Fruit fly (Drosophila melanogaster): ENCODE measurements around the gene SMSr.

dm6 chr3L:7380395-7380794, 879 bp downstream of the SMSr start:
- no peak for TF ChIP-seq Crg-1 (GFP tag; optimal IDR thresholded peaks at IDR 0.05)
- TF ChIP-seq kay (GFP tag; ENCODE audit: borderline replicate concordance): no peak
- TF ChIP-seq toe (GFP tag; optimal IDR thresholded peaks at IDR 0.05): no peak
- peak; percentile 13 for TF ChIP-seq cic (GFP tag; optimal IDR thresholded peaks at IDR 0.05)
- no peak for TF ChIP-seq Hr96 (GFP tag; optimal IDR thresholded peaks at IDR 0.05)
- no peak for TF ChIP-seq CG12768 (GFP tag; optimal IDR thresholded peaks at IDR 0.05)
- TF ChIP-seq CG7045 (GFP tag; optimal IDR thresholded peaks at IDR 0.05): no peak
- no peak for TF ChIP-seq CG5204 (GFP tag; optimal IDR thresholded peaks at IDR 0.05)
- no peak for TF ChIP-seq bab1 (GFP tag; optimal IDR thresholded peaks at IDR 0.05)
- no peak for TF ChIP-seq CG1620 (GFP tag; optimal IDR thresholded peaks at IDR 0.05)
- TF ChIP-seq CG14711 (tag; optimal IDR thresholded peaks at IDR 0.05): no peak
- TF ChIP-seq CG11617 (GFP tag; optimal IDR thresholded peaks at IDR 0.05): no peak
- TF ChIP-seq ovo (GFP tag; optimal IDR thresholded peaks at IDR 0.05): no peak

Measured in whole organism, adult.